Worm (Caenorhabditis elegans): Measurements from ENCODE around the gene Y38H6C.23.
"Not testable (repeated sequence)": the region's sequence is repeated elsewhere in the genome, so short reads cannot be mapped to it uniquely, and the experiment has no call there.

Y38H6C.23 gene

ce11 chrV:20525816-20526459 is 30.2 kb downstream of the Y38H6C.23 start, which contains the start of the genes srh-166 and Y38H6C.24:
srh-166 (minus strand) TSS chrV:20525866.
Y38H6C.24 (plus strand) TSS chrV:20526435.
- no peak for TF ChIP-seq ztf-23 (GFP tag; IDR thresholded peaks at IDR 0.05)
- TF ChIP-seq tab-1 (GFP tag; IDR thresholded peaks at IDR 0.05): no peak
- no peak for TF ChIP-seq flt-1 (GFP tag; IDR thresholded peaks at IDR 0.05)
- no peak for TF ChIP-seq T22C8.4 (GFP tag; IDR thresholded peaks at IDR 0.05)
- TF ChIP-seq med-1 (GFP tag; optimal IDR thresholded peaks at IDR 0.05; ENCODE audit: insufficient read depth): no peak
- TF ChIP-seq ref-1 (GFP tag; conservative IDR thresholded peaks at IDR 0.05): no peak
- TF ChIP-seq ztf-29 (GFP tag; IDR thresholded peaks at IDR 0.05): no peak
- TF ChIP-seq klf-2 (GFP tag; conservative IDR thresholded peaks at IDR 0.05): no peak
- no peak for TF ChIP-seq cog-1 (tag; optimal IDR thresholded peaks at IDR 0.05)

DNA sequence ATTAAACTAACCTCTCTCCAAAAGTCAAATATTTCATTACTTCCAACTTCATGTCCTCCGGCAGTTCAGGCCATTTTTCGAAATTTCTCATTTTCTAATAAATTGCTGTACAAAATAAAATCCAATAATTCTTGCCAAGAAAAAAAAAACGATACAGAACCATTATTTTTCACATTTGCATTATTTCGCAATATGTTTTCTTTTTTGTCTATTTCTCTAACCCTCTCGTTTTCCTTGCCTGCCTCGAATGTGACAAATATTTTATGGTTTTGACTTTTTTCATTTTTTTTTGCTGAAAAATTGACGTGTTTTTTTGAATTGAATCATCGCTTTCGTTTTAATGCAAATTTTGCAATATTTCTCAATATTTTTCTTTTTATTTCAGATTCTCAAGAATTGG is 33.9 kb downstream of the Y38H6C.23 start, which contains the start of the genes Y38H6C.9 and fbxa-150:
Y38H6C.9 (minus strand) TSS at position 52 of the 400 bp plus-strand sequence.
fbxa-150 (plus strand) TSS at position 380 of the 400 bp plus-strand sequence.
- TF ChIP-seq tab-1 (GFP tag; IDR thresholded peaks at IDR 0.05) (no peak), ref-1 (GFP tag; conservative IDR thresholded peaks at IDR 0.05) (no peak), ztf-23 (GFP tag; IDR thresholded peaks at IDR 0.05) (no peak), ztf-29 (GFP tag; IDR thresholded peaks at IDR 0.05) (no peak), cog-1 (tag; optimal IDR thresholded peaks at IDR 0.05) (no peak), flt-1 (GFP tag; IDR thresholded peaks at IDR 0.05) (no peak), med-1 (GFP tag; optimal IDR thresholded peaks at IDR 0.05; ENCODE audit: insufficient read depth) (no peak), klf-2 (GFP tag; conservative IDR thresholded peaks at IDR 0.05) (no peak), T22C8.4 (GFP tag; IDR thresholded peaks at IDR 0.05) (no peak)

- TF ChIP-seq klf-2 (GFP tag; conservative IDR thresholded peaks at IDR 0.05) (no peak), tab-1 (GFP tag; IDR thresholded peaks at IDR 0.05) (no peak), ref-1 (GFP tag; conservative IDR thresholded peaks at IDR 0.05) (no peak), ztf-23 (GFP tag; IDR thresholded peaks at IDR 0.05) (no peak), ztf-29 (GFP tag; IDR thresholded peaks at IDR 0.05) (no peak), flt-1 (GFP tag; IDR thresholded peaks at IDR 0.05) (no peak), med-1 (GFP tag; optimal IDR thresholded peaks at IDR 0.05; ENCODE audit: insufficient read depth) (no peak), T22C8.4 (GFP tag; IDR thresholded peaks at IDR 0.05) (no peak), cog-1 (tag; optimal IDR thresholded peaks at IDR 0.05) (no peak)
Observed at ce11 chrV:20518927-20519326, 37.2 kb downstream of the Y38H6C.23 start, which contains the start of gene Y38H6C.25. Y38H6C.25 (plus strand) TSS chrV:20519227.

ce11 chrV:20517005-20517404 is 39.2 kb downstream of the Y38H6C.23 start:
- TF ChIP-seq T22C8.4 (GFP tag; IDR thresholded peaks at IDR 0.05) (no peak), ref-1 (GFP tag; conservative IDR thresholded peaks at IDR 0.05) (no peak), tab-1 (GFP tag; IDR thresholded peaks at IDR 0.05) (no peak), med-1 (GFP tag; optimal IDR thresholded peaks at IDR 0.05; ENCODE audit: insufficient read depth) (no peak), ztf-23 (GFP tag; IDR thresholded peaks at IDR 0.05) (no peak), cog-1 (tag; optimal IDR thresholded peaks at IDR 0.05) (no peak), flt-1 (GFP tag; IDR thresholded peaks at IDR 0.05) (no peak), ztf-29 (GFP tag; IDR thresholded peaks at IDR 0.05) (no peak), klf-2 (GFP tag; conservative IDR thresholded peaks at IDR 0.05) (no peak)

ce11 chrV:20514483-20514882 is 41.7 kb downstream of the Y38H6C.23 start:
- no peak for TF ChIP-seq ref-1 (GFP tag; conservative IDR thresholded peaks at IDR 0.05)
- no peak for TF ChIP-seq tab-1 (GFP tag; IDR thresholded peaks at IDR 0.05)
- TF ChIP-seq flt-1 (GFP tag; IDR thresholded peaks at IDR 0.05): no peak
- no peak for TF ChIP-seq T22C8.4 (GFP tag; IDR thresholded peaks at IDR 0.05)
- no peak for TF ChIP-seq ztf-23 (GFP tag; IDR thresholded peaks at IDR 0.05)
- TF ChIP-seq ztf-29 (GFP tag; IDR thresholded peaks at IDR 0.05): no peak
- TF ChIP-seq cog-1 (tag; optimal IDR thresholded peaks at IDR 0.05): no peak
- no peak for TF ChIP-seq med-1 (GFP tag; optimal IDR thresholded peaks at IDR 0.05; ENCODE audit: insufficient read depth)
- no peak for TF ChIP-seq klf-2 (GFP tag; conservative IDR thresholded peaks at IDR 0.05)

DNA sequence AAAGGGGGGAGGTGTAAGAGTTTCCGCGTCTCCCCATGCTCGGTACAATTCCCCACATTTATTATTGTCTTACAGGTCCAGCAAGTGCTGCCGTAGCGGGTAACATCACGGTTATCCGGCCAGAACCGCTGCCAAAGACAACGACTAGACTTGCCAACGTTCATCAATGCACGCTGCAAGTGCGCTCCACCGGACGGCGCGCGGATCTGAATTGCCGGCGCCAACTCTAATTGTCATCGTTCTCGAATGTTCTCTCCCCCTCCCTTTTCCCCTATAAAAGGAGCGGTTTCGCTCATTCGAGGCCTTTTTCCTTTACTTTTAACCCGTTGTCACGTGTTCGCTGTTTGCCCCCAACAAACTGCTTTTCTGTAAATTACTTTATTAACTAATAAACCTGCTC is 42.5 kb downstream of the Y38H6C.23 start, which contains the start of gene Y38H6C.8:
Y38H6C.8 (plus strand) TSS at position 301 of the 400 bp plus-strand sequence.
- not testable (repeated sequence) for TF ChIP-seq ref-1 (GFP tag; conservative IDR thresholded peaks at IDR 0.05); T22C8.4 (GFP tag; IDR thresholded peaks at IDR 0.05); tab-1 (GFP tag; IDR thresholded peaks at IDR 0.05)

- no peak for TF ChIP-seq med-1 (GFP tag; optimal IDR thresholded peaks at IDR 0.05; ENCODE audit: insufficient read depth)
- TF ChIP-seq ztf-29 (GFP tag; IDR thresholded peaks at IDR 0.05): no peak
- TF ChIP-seq cog-1 (tag; optimal IDR thresholded peaks at IDR 0.05): no peak
- no peak for TF ChIP-seq flt-1 (GFP tag; IDR thresholded peaks at IDR 0.05)
- TF ChIP-seq ztf-23 (GFP tag; IDR thresholded peaks at IDR 0.05): no peak
- TF ChIP-seq tab-1 (GFP tag; IDR thresholded peaks at IDR 0.05): no peak
- TF ChIP-seq T22C8.4 (GFP tag; IDR thresholded peaks at IDR 0.05): no peak
- TF ChIP-seq ref-1 (GFP tag; conservative IDR thresholded peaks at IDR 0.05): no peak
- TF ChIP-seq klf-2 (GFP tag; conservative IDR thresholded peaks at IDR 0.05): no peak
Observed at ce11 chrV:20509427-20509826, 46.7 kb downstream of the Y38H6C.23 start.

DNA sequence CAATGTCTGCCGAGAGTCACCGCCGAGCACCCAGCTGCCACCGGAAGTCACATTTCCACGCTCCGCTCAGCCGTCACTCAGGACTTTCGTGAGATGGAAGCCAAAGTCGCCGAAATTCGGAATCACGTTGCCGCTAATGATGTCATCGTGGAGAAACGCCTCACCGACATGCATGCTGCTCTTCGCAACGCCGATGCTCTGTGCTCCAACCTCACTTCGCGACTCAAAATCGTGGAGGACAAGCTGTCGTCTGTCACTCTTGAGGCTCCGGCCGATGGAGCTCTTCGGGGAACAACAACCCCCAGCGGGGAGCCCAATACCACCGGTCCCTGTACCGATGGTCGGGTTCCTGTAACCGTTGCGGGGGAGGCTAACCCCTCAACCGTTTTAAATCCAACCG is 49.6 kb downstream of the Y38H6C.23 start:
- TF ChIP-seq tab-1 (GFP tag; IDR thresholded peaks at IDR 0.05) (no peak), ref-1 (GFP tag; conservative IDR thresholded peaks at IDR 0.05) (no peak), ztf-23 (GFP tag; IDR thresholded peaks at IDR 0.05) (no peak), flt-1 (GFP tag; IDR thresholded peaks at IDR 0.05) (no peak), klf-2 (GFP tag; conservative IDR thresholded peaks at IDR 0.05) (no peak), med-1 (GFP tag; optimal IDR thresholded peaks at IDR 0.05; ENCODE audit: insufficient read depth) (no peak), cog-1 (tag; optimal IDR thresholded peaks at IDR 0.05) (no peak), T22C8.4 (GFP tag; IDR thresholded peaks at IDR 0.05) (no peak), ztf-29 (GFP tag; IDR thresholded peaks at IDR 0.05) (no peak)

All from whole organism, midembryonic.